Fruit fly (Drosophila melanogaster) whole organism, embryonic: ENCODE data around the gene MSAmiP.

Source experiments
- CG10274 ChIP-seq: fragments of 200-800 bp; sonication (Bioruptor generic); optimal IDR thresholded peaks from 3 replicates; lab custom pipeline; 2017; ENCODE audit warnings: missing biosample characterization, mild to moderate bottlenecking, missing genetic modification characterization
- CTCF ChIP-seq: fragments of 200-800 bp; sonication (Bioruptor generic); optimal IDR thresholded peaks from 2 replicates; lab custom pipeline; 2017; ENCODE audit warnings: missing biosample characterization, mild to moderate bottlenecking, missing genetic modification characterization, moderate library complexity
- Neu2 ChIP-seq: fragments of 200-800 bp; sonication (Bioruptor generic); optimal IDR thresholded peaks from 3 replicates; lab custom pipeline; 2016; ENCODE audit warnings: missing biosample characterization, missing genetic modification characterization, borderline replicate concordance
- ara ChIP-seq: fragments of 200-800 bp; sonication (Bioruptor generic); IDR thresholded peaks from 2 replicates; pipeline ENCODE4 v1.3.6; 2022; ENCODE audit warnings: missing biosample characterization, missing genetic modification characterization
- disco-r ChIP-seq: fragments of 200-800 bp; sonication (Bioruptor generic); optimal IDR thresholded peaks from 2 replicates; lab custom pipeline; 2016; ENCODE audit warnings: missing biosample characterization, missing genetic modification characterization
- eve ChIP-seq, 2 experiments: fragments of >200 bp; optimal IDR thresholded peaks; 2 replicates each; lab custom pipeline; 2017; ENCODE audit warnings: missing biosample characterization in 2 of 2, missing genetic modification characterization in 2 of 2
- gt ChIP-seq: fragments of 200-800 bp; sonication (Bioruptor generic); IDR thresholded peaks from 2 replicates; pipeline ENCODE4 v1.3.6; 2022; ENCODE audit warnings: missing biosample characterization, missing genetic modification characterization
- oc ChIP-seq: fragments of 200-800 bp; sonication (Bioruptor generic); optimal IDR thresholded peaks from 2 replicates; lab custom pipeline; 2018; ENCODE audit warnings: missing biosample characterization, mild to moderate bottlenecking, missing genetic modification characterization, moderate library complexity
- rib ChIP-seq: fragments of 200-800 bp; sonication (Bioruptor generic); IDR thresholded peaks from 2 replicates; pipeline ENCODE4 v1.3.6; 2022; ENCODE audit warnings: missing biosample characterization, missing genetic modification characterization
- sima ChIP-seq: fragments of 200-800 bp; sonication (Bioruptor generic); optimal IDR thresholded peaks from 2 replicates; lab custom pipeline; 2016; ENCODE audit warnings: missing biosample characterization, missing genetic modification characterization
- toy ChIP-seq: fragments of 200-800 bp; sonication (Bioruptor generic); IDR thresholded peaks from 2 replicates; pipeline ENCODE4 v1.3.6; 2022; ENCODE audit warnings: missing biosample characterization, missing genetic modification characterization

DNA sequence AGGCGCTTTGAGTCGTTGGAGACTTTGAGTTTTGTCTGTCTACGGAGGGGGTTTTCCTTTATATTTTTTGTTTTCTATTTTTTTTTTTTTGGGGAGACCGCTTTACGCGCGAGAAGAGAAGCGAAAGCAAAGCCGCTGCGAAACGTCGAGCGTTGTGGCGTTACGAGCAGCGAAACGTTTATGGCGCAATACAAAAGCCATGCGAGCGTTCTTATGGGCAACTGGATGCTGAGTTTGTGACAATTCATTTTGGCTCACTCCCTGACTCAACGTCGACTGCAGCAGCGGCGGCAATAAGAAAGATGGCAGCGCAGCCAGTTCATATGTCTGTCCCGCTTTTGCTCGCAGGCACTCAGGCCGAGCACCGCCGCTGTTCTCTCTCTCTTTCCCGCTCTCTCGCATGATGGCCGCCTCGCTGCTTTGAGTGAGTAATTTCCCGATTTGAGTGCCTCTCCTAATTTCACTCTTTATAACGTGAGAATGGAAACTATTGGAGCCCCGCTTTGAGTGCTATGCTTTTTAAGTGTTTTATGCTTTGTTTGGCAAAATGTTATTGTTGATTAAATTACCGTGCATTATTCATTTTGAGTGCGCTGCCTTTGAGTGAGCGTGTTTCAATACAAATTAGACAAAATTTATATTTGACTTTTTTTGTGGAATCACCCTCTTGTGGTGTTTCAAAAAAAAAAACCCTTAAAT is 66.1 kb downstream of the MSAmiP start, which contains the start of gene abd-A:
- TF ChIP-seq eve (GFP tag; optimal IDR thresholded peaks at IDR 0.05; lab: Kevin White, UChicago) (no peak), sima (GFP tag; lab: Kevin White, UChicago) (no peak), rib (no peak), disco-r (GFP tag; lab: Kevin White, UChicago) (no peak), gt (GFP tag; lab: Robert Waterston, UW) (no peak), toy (no peak), ara (GFP tag; lab: Robert Waterston, UW) (no peak), CTCF (GFP tag; lab: Kevin White, UChicago) (no peak), Neu2 (GFP tag; lab: Kevin White, UChicago) (no peak), oc (tag; lab: Kevin White, UChicago) (no peak), CG10274 (GFP tag; lab: Kevin White, UChicago) (no peak)
